Worm (Caenorhabditis elegans) whole organism, mixed stage, embryonic: ENCODE measurements around the gene trap-4.

Source experiments
- elt-1 ChIP-seq: sonication (generic microtip); optimal IDR thresholded peaks from 2 replicates; lab custom pipeline; 2017; ENCODE audit warnings: missing genetic modification characterization, mild to moderate bottlenecking, missing compliant biosample characterization, antibody characterized with exemption, moderate library complexity, borderline replicate concordance; ENCODE audit not compliant: insufficient read depth
- lsy-2 ChIP-seq: fragments of 150-350 bp; optimal IDR thresholded peaks from 2 replicates; lab custom pipeline; 2014; ENCODE audit warnings: missing biosample characterization, missing genetic modification characterization
- mep-1 ChIP-seq: fragments of 150-350 bp; optimal IDR thresholded peaks from 2 replicates; lab custom pipeline; 2017; ENCODE audit warnings: missing biosample characterization, missing genetic modification reagents, missing genetic modification characterization, inconsistent platforms
- nhr-237 ChIP-seq: fragments of 150-350 bp; optimal IDR thresholded peaks from 2 replicates; lab custom pipeline; 2014; ENCODE audit warnings: missing biosample characterization, missing genetic modification characterization
- nhr-28 ChIP-seq: fragments of 150-350 bp; optimal IDR thresholded peaks from 2 replicates; lab custom pipeline; 2014; ENCODE audit warnings: missing biosample characterization, missing genetic modification characterization
- unc-62 ChIP-seq: fragments of 150-350 bp; optimal IDR thresholded peaks from 2 replicates; lab custom pipeline; 2014; ENCODE audit warnings: missing biosample characterization, missing genetic modification reagents, missing genetic modification characterization

- TF ChIP-seq lsy-2 (tag; lab: Kevin White, UChicago) (no peak), unc-62 (no peak), nhr-237 (tag; lab: Kevin White, UChicago) (no peak), nhr-28 (tag; lab: Kevin White, UChicago) (no peak), elt-1 (tag; lab: Kevin White, UChicago) (no peak), mep-1 (no peak)
Measured at ce11 chrIII:11933539-11933938, 13.0 kb downstream of the trap-4 start, which contains the start of gene dolk-1.
